Fruit fly (Drosophila melanogaster): ENCODE measurements around the gene Grl36b.

The Grl36b gene

DNA sequence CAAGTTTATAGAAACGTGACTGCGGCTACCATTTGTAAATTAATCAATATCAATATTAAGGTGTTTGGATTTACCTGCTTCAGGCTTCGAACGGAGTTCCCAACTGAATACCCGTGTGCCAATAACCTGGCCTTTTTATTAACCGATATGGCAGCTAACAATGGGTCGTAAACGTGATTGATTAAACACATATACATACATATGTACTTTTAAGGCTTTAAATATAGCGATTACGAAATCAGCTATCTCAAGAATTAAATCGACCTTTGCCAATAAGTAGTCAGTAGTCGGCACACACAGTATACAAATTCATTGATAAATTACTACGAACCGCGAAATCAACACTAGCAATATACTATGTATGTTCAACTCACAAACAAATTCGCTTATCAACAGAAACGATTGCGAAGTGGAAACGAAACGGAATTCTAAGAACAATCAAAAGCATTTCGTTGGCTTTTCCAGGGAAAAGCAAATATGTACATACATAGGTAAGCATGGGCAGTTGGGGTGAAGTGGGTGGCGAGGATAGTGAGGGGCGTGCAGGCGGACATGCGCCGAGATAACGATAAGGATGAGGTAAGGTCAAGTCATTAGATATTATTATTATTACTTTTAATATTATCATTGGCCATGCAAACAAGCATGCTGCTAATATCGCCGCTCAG is 23.1 kb upstream of the Grl36b start (continued):
- TF ChIP-seq NfI (GFP tag; optimal IDR thresholded peaks at IDR 0.05) (peak; percentile 66), emc (GFP tag; optimal IDR thresholded peaks at IDR 0.05) (no peak), scrt (GFP tag; optimal IDR thresholded peaks at IDR 0.05) (peak; percentile 62), CG33213 (GFP tag; optimal IDR thresholded peaks at IDR 0.05) (peak; percentile 40), CG7928 (GFP tag; optimal IDR thresholded peaks at IDR 0.05) (peak; percentile 14), CG10209 (GFP tag; optimal IDR thresholded peaks at IDR 0.05) (peak; percentile 77), jumu (GFP tag; optimal IDR thresholded peaks at IDR 0.05) (no peak), da (GFP tag; optimal IDR thresholded peaks at IDR 0.05) (no peak), row (GFP tag; IDR thresholded peaks at IDR 0.05) (no peak), D19B (GFP tag; optimal IDR thresholded peaks at IDR 0.05) (peak; percentile 24), Taf1 (GFP tag; IDR thresholded peaks at IDR 0.05) (no peak), CkIIα-i1 (GFP tag; IDR thresholded peaks at IDR 0.05) (0 out of 2 replicates have a peak, but pooled peaks have one; percentile 29), sna (GFP tag; IDR thresholded peaks at IDR 0.05; ENCODE audit: partially characterized antibody) (no peak), H2.0 (GFP tag; IDR thresholded peaks at IDR 0.05) (no peak; the same call in 1 of the 2 replicates), chm (GFP tag; IDR thresholded peaks at IDR 0.05) (peak; percentile 79), exex (tag; optimal IDR thresholded peaks at IDR 0.05) (peak; percentile 95), PHDP (tag; optimal IDR thresholded peaks at IDR 0.05) (peak; percentile 76), Nf-YB (GFP tag; optimal IDR thresholded peaks at IDR 0.05) (peak; percentile 51), CG8944 (GFP tag; optimal IDR thresholded peaks at IDR 0.05) (peak; percentile 4), gem (tag; optimal IDR thresholded peaks at IDR 0.05) (peak; percentile 66), CG14441 (GFP tag; IDR thresholded peaks at IDR 0.05) (peak; percentile 47; the same call in 1 of the 2 replicates), CG42726 (GFP tag; IDR thresholded peaks at IDR 0.05; ENCODE audit: partially characterized antibody) (no peak), CG13624 (GFP tag; optimal IDR thresholded peaks at IDR 0.05) (no peak), CG31441 (GFP tag; IDR thresholded peaks at IDR 0.05) (peak; percentile 45; the same call in 1 of the 2 replicates), CG9727 (GFP tag; optimal IDR thresholded peaks at IDR 0.05) (peak; percentile 68), ttk (GFP tag; IDR thresholded peaks at IDR 0.05) (no peak), shn (GFP tag; optimal IDR thresholded peaks at IDR 0.05) (peak; percentile 18), CG7963 (GFP tag; IDR thresholded peaks at IDR 0.05; ENCODE audit: partially characterized antibody) (no peak), CG11695 (GFP tag; IDR thresholded peaks at IDR 0.05) (no peak), ewg (GFP tag; optimal IDR thresholded peaks at IDR 0.05) (peak; percentile 49), salm (tag; optimal IDR thresholded peaks at IDR 0.05) (peak; percentile 64), Asciz (GFP tag; optimal IDR thresholded peaks at IDR 0.05) (peak; percentile 90), Eip74EF (GFP tag; optimal IDR thresholded peaks at IDR 0.05) (peak in 1 of 2 experiments; percentile 2), CG12744 (GFP tag; optimal IDR thresholded peaks at IDR 0.05) (no peak), bsh (GFP tag; optimal IDR thresholded peaks at IDR 0.05) (peak in 1 of 2 experiments; percentile 82), dati (GFP tag; IDR thresholded peaks at IDR 0.05) (no peak), CG3726 (GFP tag; IDR thresholded peaks at IDR 0.05) (no peak), disco-r (GFP tag; optimal IDR thresholded peaks at IDR 0.05) (peak; percentile 34), BEAF-32 (GFP tag; optimal IDR thresholded peaks at IDR 0.05) (no peak), eyg (GFP tag; optimal IDR thresholded peaks at IDR 0.05) (no peak), CG12155 (GFP tag; optimal IDR thresholded peaks at IDR 0.05) (no peak), CG4730 (GFP tag; IDR thresholded peaks at IDR 0.05) (no peak), sens-2 (GFP tag; IDR thresholded peaks at IDR 0.05) (0 out of 2 replicates have a peak, but pooled peaks have one; percentile 6), gro (GFP tag; optimal IDR thresholded peaks at IDR 0.05) (no peak), CG6683 (GFP tag; optimal IDR thresholded peaks at IDR 0.05) (peak; percentile 74), Dref (GFP tag; IDR thresholded peaks at IDR 0.05) (no peak), HLH3B (GFP tag; IDR thresholded peaks at IDR 0.05) (peak; percentile 59; the same call in 1 of the 2 replicates), CG10147 (GFP tag; optimal IDR thresholded peaks at IDR 0.05) (peak; percentile 54), oc (tag; optimal IDR thresholded peaks at IDR 0.05) (peak; percentile 8)
